Worm (Caenorhabditis elegans): ENCODE results near the gene Y53G8AR.8.

DNA sequence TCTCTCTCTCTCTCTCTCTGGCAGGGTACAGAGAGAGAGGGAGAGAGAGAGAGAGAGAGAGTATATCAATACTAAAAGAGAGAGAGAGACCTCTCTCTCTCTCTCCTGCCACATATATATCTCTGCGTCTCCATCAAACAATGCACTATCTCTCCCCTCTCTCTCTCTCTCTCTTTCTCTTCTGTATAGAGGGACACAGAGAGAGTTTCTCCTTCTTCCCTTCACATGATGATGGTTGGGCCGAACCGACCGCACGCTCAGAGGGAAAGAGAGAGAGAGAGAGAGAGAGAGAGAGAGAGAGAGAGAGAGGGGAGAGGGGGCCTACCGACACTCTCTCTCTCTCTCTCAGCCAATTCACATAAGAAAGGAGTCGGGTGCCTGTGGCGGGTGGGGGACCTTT is 22.4 kb downstream of the Y53G8AR.8 start:
- TF ChIP-seq him-1 (tag; optimal IDR thresholded peaks at IDR 0.05) (no peak), dao-5 (tag; optimal IDR thresholded peaks at IDR 0.05) (no peak), W03F9.2 (tag; optimal IDR thresholded peaks at IDR 0.05) (peak; percentile 36)

All from whole organism, L4/young adult.